Worm (Caenorhabditis elegans): Measurements from ENCODE around the gene Y75B8A.23.
"Not testable (repeated sequence)": the region's sequence is repeated elsewhere in the genome, so short reads cannot be mapped to it uniquely, and the experiment has no call there.

Gene Y75B8A.23

ce11 chrIII:12297303-12297702, 46.8 kb downstream of the Y75B8A.23 start:
- TF ChIP-seq ceh-27 (GFP tag; optimal IDR thresholded peaks at IDR 0.05) (no peak), tbp1 (GFP tag; optimal IDR thresholded peaks at IDR 0.05) (peak; percentile 32), egl-44 (GFP tag; IDR thresholded peaks at IDR 0.05) (0 out of 2 replicates have a peak, but pooled peaks have one; percentile 46), rpc-1 (optimal IDR thresholded peaks at IDR 0.05) (no peak), rpc-1 (tag; optimal IDR thresholded peaks at IDR 0.05) (peak; percentile 56), cebp-2 (GFP tag; IDR thresholded peaks at IDR 0.05) (no peak)

ce11 chrIII:12298481-12298880, 48.0 kb downstream of the Y75B8A.23 start:
- TF ChIP-seq snpc-4 (GFP tag; optimal IDR thresholded peaks at IDR 0.05), result not testable (repeated sequence)
- TF ChIP-seq snpc-4 (tag; optimal IDR thresholded peaks at IDR 0.05) (peak in 2 of 4 experiments; percentile 64 to 90), hmg-1.2 (GFP tag; IDR thresholded peaks at IDR 0.05) (peak; percentile 18; the same call in 1 of the 2 replicates), snpc-1.1 (tag; optimal IDR thresholded peaks at IDR 0.05; ENCODE audit: insufficient read depth) (peak; percentile 43)

ce11 chrIII:12299259-12299658, 48.8 kb downstream of the Y75B8A.23 start:
- TF ChIP-seq attf-6 (GFP tag; IDR thresholded peaks at IDR 0.05) (no peak), Y53F4B.3 (GFP tag; IDR thresholded peaks at IDR 0.05) (no peak), ceh-100 (GFP tag; IDR thresholded peaks at IDR 0.05) (no peak), tbx-9 (tag; optimal IDR thresholded peaks at IDR 0.05; ENCODE audit: borderline replicate concordance) (no peak), F55B11.4 (tag; optimal IDR thresholded peaks at IDR 0.05; ENCODE audit: borderline replicate concordance, insufficient read depth) (no peak), ccch-3 (GFP tag; optimal IDR thresholded peaks at IDR 0.05) (no peak), madf-10 (tag; optimal IDR thresholded peaks at IDR 0.05) (no peak), him-1 (tag; optimal IDR thresholded peaks at IDR 0.05) (no peak), mel-28 (tag; optimal IDR thresholded peaks at IDR 0.05; ENCODE audit: borderline replicate concordance) (no peak), hlh-26 (GFP tag; conservative IDR thresholded peaks at IDR 0.05) (no peak), nhr-27 (tag; optimal IDR thresholded peaks at IDR 0.05) (no peak), ztf-28 (GFP tag; IDR thresholded peaks at IDR 0.05) (no peak), sdz-38 (tag; optimal IDR thresholded peaks at IDR 0.05) (no peak), B0261.1 (tag; optimal IDR thresholded peaks at IDR 0.05) (no peak), nhr-90 (tag; optimal IDR thresholded peaks at IDR 0.05) (no peak), sea-2 (GFP tag; IDR thresholded peaks at IDR 0.05) (no peak), let-607 (tag; optimal IDR thresholded peaks at IDR 0.05) (no peak), die-1 (tag; optimal IDR thresholded peaks at IDR 0.05) (no peak), ceh-58 (GFP tag; IDR thresholded peaks at IDR 0.05) (no peak), egl-18 (GFP tag; IDR thresholded peaks at IDR 0.05) (no peak)

Data from whole organism, young adult.